Comparison of ENCODE assay signal across 2 fruit fly cellular contexts in genomic region chrX:8233915-8234565, dm6.
TF ChIP-seq lines count a peak whose summit lies in the region.

No protein-coding gene starts in this region.

- TF ChIP-seq CTCF in whole organism, embryonic (GFP tag; optimal IDR thresholded peaks at IDR 0.05; lab: Kevin White, UChicago), result no peak

TF ChIP-seq in whole organism, adult, 20 proteins besides CTCF, POLR2A, EP300 and RAD21:
- TF ChIP-seq pad (GFP tag; optimal IDR thresholded peaks at IDR 0.05; lab: Kevin White, UChicago), result no peak
- TF ChIP-seq tj (GFP tag; optimal IDR thresholded peaks at IDR 0.05; lab: Kevin White, UChicago), result peak; percentile 100

TF ChIP-seq in whole organism, embryonic, 481 proteins besides CTCF, POLR2A, EP300 and RAD21:
- TF ChIP-seq CG6654 (GFP tag; optimal IDR thresholded peaks at IDR 0.05; lab: Kevin White, UChicago) (peak; percentile 97), cas (GFP tag; IDR thresholded peaks at IDR 0.05; lab: Robert Waterston, UW) (no peak), Poxn (GFP tag; IDR thresholded peaks at IDR 0.05; lab: Robert Waterston, UW) (no peak), cad (GFP tag; optimal IDR thresholded peaks at IDR 0.05; lab: Kevin White, UChicago) (peak; percentile 60), CG12104 (GFP tag; optimal IDR thresholded peaks at IDR 0.05; lab: Kevin White, UChicago) (no peak), CG12071 (GFP tag; optimal IDR thresholded peaks at IDR 0.05; lab: Kevin White, UChicago) (no peak), NfI (GFP tag; optimal IDR thresholded peaks at IDR 0.05; lab: Kevin White, UChicago) (no peak)
